Worm (Caenorhabditis elegans) whole organism, early embryonic: ENCODE measurements around the gene cfap-20.

ENCODE experiments used
- F13C5.2 ChIP-seq: sonication (generic microtip); optimal IDR thresholded peaks from 2 replicates; lab custom pipeline; 2017; ENCODE audit warnings: mild to moderate bottlenecking, missing genetic modification characterization, inconsistent platforms, missing compliant biosample characterization
- aly-1 ChIP-seq: sonication (generic microtip); optimal IDR thresholded peaks from 2 replicates; lab custom pipeline; 2016; ENCODE audit warnings: missing genetic modification characterization, missing compliant biosample characterization
- ama-1 ChIP-seq: fragments of 150-350 bp; optimal IDR thresholded peaks from 2 replicates; lab custom pipeline; 2014
- ceh-13 ChIP-seq: fragments of 200-800 bp; sonication (Bioruptor generic); optimal IDR thresholded peaks from 2 replicates; lab custom pipeline; 2018; ENCODE audit warnings: mild to moderate bottlenecking, missing genetic modification characterization, missing compliant biosample characterization
- ceh-36 ChIP-seq: sonication (generic microtip); optimal IDR thresholded peaks from 2 replicates; lab custom pipeline; 2016; ENCODE audit warnings: missing genetic modification characterization, inconsistent platforms, missing compliant biosample characterization
- ets-7 ChIP-seq: sonication (generic microtip); optimal IDR thresholded peaks from 2 replicates; lab custom pipeline; 2016; ENCODE audit warnings: missing genotype, missing genetic modification characterization, missing compliant biosample characterization
- flt-1 ChIP-seq: fragments of 200-800 bp; sonication (Bioruptor generic); IDR thresholded peaks from 2 replicates; pipeline ENCODE4 v1.3.6; 2022; ENCODE audit warnings: missing genetic modification characterization, missing compliant biosample characterization
- hmbx-1 ChIP-seq: sonication (generic microtip); optimal IDR thresholded peaks from 2 replicates; lab custom pipeline; 2016; ENCODE audit warnings: mild to moderate bottlenecking, missing genetic modification characterization, missing compliant biosample characterization
- hnd-1 ChIP-seq: sonication (generic microtip); optimal IDR thresholded peaks from 2 replicates; lab custom pipeline; 2016; ENCODE audit warnings: missing genetic modification characterization, missing compliant biosample characterization
- pes-1 ChIP-seq: fragments of 200-800 bp; sonication (Bioruptor generic); IDR thresholded peaks from 2 replicates; pipeline ENCODE4 v1.3.6; 2022; ENCODE audit warnings: missing genetic modification reagents, missing genetic modification characterization, missing compliant biosample characterization
- scrt-1 ChIP-seq: fragments of 200-800 bp; sonication (Bioruptor generic); IDR thresholded peaks from 2 replicates; pipeline ENCODE4 v1.3.6; 2022; ENCODE audit warnings: missing genetic modification characterization, missing compliant biosample characterization
- sea-1 ChIP-seq: fragments of 200-800 bp; sonication (Bioruptor generic); conservative IDR thresholded peaks from 2 replicates; pipeline ENCODE4 v1.3.6; 2022; ENCODE audit warnings: missing genetic modification characterization, missing compliant biosample characterization
- tbx-11 ChIP-seq: fragments of 200-800 bp; sonication (Bioruptor generic); IDR thresholded peaks from 2 replicates; pipeline ENCODE4 v1.3.6; 2022; ENCODE audit warnings: missing genetic modification characterization, missing compliant biosample characterization
- tbx-37 ChIP-seq: fragments of 200-800 bp; sonication (Bioruptor generic); conservative IDR thresholded peaks from 2 replicates; pipeline ENCODE4 v1.3.6; 2022; ENCODE audit warnings: missing genetic modification reagents, missing genetic modification characterization, missing compliant biosample characterization

ce11 chrIII:3498957-3499356, 38.3 kb downstream of the cfap-20 start, which contains the start of gene M01F1.9:
- TF ChIP-seq F13C5.2 (no peak), flt-1 (no peak), ama-1 (lab: Kevin White, UChicago) (no peak), hnd-1 (tag; lab: Kevin White, UChicago) (no peak), ceh-36 (tag; lab: Kevin White, UChicago) (no peak), sea-1 (GFP tag; lab: Robert Waterston, UW) (no peak), scrt-1 (no peak), pes-1 (no peak), hmbx-1 (tag; lab: Kevin White, UChicago) (no peak), tbx-11 (GFP tag; lab: Robert Waterston, UW) (no peak), ets-7 (tag; lab: Kevin White, UChicago) (no peak), tbx-37 (GFP tag; lab: Robert Waterston, UW) (no peak), ceh-13 (no peak), aly-1 (tag; lab: Kevin White, UChicago) (no peak)
